Worm (Caenorhabditis elegans) whole organism, L4/young adult: ENCODE results near the gene clec-162.

Experiments used
- W03F9.2 ChIP-seq: fragments of 150-350 bp; optimal IDR thresholded peaks from 2 replicates; lab custom pipeline; 2014; ENCODE audit warnings: missing biosample characterization, missing genetic modification characterization
- dao-5 ChIP-seq: sonication (generic microtip); optimal IDR thresholded peaks from 2 replicates; lab custom pipeline; 2016; ENCODE audit warnings: missing genotype, missing genetic modification characterization, moderate library complexity, missing compliant biosample characterization
- him-1 ChIP-seq: sonication (generic microtip); optimal IDR thresholded peaks from 2 replicates; lab custom pipeline; 2016; ENCODE audit warnings: missing genotype, missing genetic modification reagents, missing genetic modification characterization, missing compliant biosample characterization

The clec-162 gene

DNA sequence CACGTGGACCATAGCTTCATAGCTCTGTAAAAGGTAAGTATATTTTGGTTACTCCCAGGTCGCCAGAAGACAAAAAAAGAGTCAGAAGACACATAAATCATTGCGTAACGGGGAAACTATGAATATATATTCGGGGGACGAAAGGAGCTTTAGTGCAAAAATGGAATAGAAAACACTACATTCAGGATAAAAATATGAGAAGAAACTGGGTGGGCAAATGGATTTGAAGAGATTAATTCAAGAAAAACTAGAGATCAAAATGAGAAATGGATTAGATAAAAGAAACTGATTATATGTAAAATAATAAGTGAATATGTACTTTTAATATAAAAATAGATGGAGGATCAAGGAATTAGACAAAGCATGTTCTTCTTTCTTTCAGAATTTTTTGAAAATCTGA, 2.4 kb upstream of the clec-162 start, which contains the start of gene C07A9.12:
Gene C07A9.12 (minus strand): TSS at position 101 of the 400 bp plus-strand sequence.
- TF ChIP-seq W03F9.2 (tag; lab: Kevin White, UChicago) = no peak
- no peak for TF ChIP-seq dao-5 (tag; lab: Kevin White, UChicago)
- TF ChIP-seq him-1 (tag; lab: Kevin White, UChicago) = no peak

DNA sequence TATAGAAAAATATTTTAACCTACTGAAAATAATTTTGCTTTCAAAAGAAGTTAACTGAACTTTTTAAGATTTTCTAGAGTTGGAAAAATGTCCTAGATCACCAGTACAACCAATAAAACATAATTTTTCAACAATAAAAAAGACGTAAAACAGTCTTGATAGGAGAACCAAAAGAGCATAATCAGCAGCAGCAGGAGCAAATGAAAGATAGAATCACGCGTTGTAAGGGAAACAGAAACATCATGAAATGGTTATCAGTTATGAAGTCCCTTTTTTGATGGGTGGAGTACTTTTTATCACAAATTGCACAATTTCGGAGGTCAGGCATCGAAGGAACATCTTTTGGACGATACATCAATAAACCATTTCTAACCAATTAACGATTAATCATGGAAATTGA, 3.0 kb downstream of the clec-162 start:
- TF ChIP-seq dao-5 (tag; lab: Kevin White, UChicago) (no peak), him-1 (tag; lab: Kevin White, UChicago) (no peak), W03F9.2 (tag; lab: Kevin White, UChicago) (no peak)

DNA sequence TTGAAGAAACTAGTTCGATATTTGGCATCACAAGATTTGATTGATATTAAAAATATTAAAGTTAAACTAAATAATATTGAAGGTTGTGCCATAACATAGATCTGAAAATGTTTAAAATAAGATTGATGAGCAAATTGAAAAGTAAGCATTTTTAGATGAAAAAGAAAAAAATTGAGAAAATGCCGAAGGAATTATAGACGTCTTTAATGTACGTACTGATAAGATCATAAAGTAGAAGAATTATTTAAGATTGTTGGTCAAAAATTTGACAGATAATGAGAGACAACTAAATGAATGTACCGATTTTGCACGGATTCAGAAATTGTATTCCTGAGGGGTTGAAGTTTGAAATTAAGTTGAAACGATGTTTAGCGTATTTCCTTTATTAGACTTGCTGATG, 4.8 kb downstream of the clec-162 start, which contains the start of gene ncx-7:
Gene ncx-7 (minus strand): TSS at position 101 of the 400 bp plus-strand sequence.
- TF ChIP-seq W03F9.2 (tag; lab: Kevin White, UChicago) (no peak), him-1 (tag; lab: Kevin White, UChicago) (no peak), dao-5 (tag; lab: Kevin White, UChicago) (no peak)

DNA sequence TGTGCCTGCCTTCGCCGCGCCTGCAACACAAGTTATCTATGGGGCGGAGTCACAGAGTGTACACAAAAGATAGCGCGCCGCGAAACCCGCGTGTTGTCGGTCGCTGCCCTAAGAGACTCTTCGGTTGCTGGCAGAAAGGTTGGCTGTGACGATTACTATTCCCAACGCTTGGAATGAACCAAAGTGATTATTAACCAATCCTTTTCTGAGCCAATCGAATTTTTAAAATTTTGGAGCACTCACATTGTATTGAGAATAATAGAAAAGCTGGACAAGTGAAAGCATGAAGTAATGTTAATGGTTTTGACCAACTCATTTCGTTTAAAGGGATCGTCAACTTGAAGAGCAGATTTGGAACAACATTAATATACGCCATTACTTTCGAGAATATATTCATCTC, 7.8 kb downstream of the clec-162 start:
- no peak for TF ChIP-seq him-1 (tag; lab: Kevin White, UChicago)
- peak; percentile 32 for TF ChIP-seq W03F9.2 (tag; lab: Kevin White, UChicago)
- peak; percentile 32 for TF ChIP-seq dao-5 (tag; lab: Kevin White, UChicago)

DNA sequence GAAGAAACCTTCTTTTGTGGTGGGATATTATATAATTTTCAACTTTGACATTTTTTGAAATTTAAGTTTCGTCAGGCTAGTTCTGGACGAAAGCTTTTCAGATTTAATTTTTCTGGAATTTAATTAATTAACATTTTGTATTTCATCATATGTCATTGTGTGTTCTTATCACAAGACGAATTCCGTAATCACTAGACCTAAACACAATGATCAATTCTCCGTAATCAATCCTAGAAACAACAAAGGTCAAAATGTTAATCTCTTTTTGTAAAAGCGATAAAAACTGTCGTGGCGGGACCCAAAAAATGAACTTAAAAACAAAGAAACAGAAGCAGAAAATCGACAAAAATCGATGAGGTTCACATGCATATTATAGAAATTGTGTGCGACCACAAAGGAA, 10.3 kb downstream of the clec-162 start:
- no peak for TF ChIP-seq W03F9.2 (tag; lab: Kevin White, UChicago)
- TF ChIP-seq him-1 (tag; lab: Kevin White, UChicago) = no peak
- no peak for TF ChIP-seq dao-5 (tag; lab: Kevin White, UChicago)

DNA sequence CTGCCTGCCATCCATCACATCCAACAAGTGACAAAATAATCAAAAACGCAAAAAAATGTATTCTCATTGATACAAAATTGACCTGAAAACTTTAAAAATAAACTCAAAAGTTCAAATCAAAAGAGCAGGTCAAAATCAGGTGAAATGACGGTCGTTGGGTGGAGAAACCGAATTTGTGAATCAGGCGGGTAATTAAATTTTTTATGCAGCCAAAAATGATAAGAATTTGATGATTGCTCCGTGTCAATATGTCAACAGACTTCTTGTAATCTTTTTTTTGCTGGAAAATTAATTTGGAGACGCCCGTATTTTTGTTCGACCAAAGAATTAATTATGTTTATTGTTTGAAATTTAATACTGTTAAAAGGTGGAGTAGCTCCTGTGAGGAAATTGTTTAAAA, 11.2 kb downstream of the clec-162 start, which contains the start of gene ncx-6:
Gene ncx-6 (minus strand): TSS at position 88 of the 400 bp plus-strand sequence.
- TF ChIP-seq W03F9.2 (tag; lab: Kevin White, UChicago) = no peak

DNA sequence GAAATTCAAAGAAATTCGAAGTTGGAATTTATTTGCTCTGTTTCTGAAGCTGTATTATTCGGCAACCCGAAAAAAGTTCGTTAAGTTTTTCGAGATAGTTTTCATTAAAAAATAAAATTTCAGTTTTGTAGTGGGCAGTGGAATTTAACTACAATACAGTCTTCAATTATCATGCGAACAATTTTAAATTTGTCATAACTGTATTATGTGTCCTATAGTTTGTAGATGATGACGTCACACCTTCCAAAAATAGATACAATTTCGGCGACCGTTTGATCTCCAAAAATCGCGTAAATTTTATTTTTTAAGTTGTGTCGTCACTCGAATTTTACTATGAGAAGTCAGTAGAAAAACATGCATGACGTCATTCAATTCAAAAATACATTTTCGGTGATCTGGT, 11.8 kb downstream of the clec-162 start:
- TF ChIP-seq W03F9.2 (tag; lab: Kevin White, UChicago) = no peak
- TF ChIP-seq him-1 (tag; lab: Kevin White, UChicago) = no peak
- no peak for TF ChIP-seq dao-5 (tag; lab: Kevin White, UChicago)

DNA sequence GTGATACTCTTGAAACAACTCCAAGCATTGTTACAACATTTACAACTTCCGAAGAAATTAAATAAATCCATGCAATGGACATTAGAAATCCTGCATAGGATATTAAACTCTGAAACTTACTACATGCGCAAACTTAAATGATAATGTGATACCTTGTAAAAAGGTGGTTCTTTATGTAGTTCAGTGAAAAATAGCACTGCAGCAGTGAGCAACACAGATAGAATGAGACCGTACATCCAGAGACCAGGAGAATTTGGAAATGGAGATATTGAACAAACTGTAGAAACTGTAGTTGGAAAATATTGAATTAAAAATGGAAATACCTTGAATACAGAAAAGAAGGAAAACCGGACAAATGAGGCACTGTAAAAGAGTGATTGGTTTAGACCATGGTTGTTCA, 13.9 kb downstream of the clec-162 start:
- TF ChIP-seq dao-5 (tag; lab: Kevin White, UChicago) = no peak

DNA sequence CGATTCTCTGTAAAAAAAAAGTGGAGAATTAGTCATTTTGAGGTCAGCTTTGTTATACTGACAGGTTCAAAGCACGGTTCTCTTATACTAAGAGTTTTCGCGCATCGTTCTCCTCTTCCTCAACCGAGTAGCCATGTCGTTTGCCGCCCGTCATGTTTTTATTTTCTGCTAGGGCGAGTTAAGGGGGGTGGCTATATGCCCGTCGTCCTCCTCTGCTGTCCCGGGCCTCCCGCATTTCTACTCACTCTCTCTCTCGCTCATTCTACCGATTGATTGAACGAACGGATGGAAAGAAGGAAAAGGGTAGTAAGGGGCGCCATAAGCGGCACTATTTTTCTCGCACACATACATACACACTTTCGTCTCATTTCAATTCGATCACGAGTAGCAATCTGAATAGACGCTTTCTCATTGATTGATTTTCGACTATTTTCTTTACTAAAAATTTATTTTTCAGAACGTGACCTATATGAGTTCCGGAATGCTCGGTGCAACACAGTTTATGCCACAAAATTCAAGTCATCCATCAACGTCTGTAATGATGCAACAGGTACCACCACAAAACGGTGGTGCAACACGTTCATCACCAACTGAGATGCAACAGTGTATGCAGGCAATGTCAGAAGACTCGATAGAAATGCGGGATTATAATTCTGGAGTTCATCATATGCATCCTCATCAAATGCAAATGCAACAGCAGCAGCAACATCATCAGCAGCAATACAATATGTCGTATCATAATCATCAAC, 19.7 kb downstream of the clec-162 start:
- TF ChIP-seq him-1 (tag; lab: Kevin White, UChicago) = no peak
- no peak for TF ChIP-seq dao-5 (tag; lab: Kevin White, UChicago)
- TF ChIP-seq W03F9.2 (tag; lab: Kevin White, UChicago) = no peak

DNA sequence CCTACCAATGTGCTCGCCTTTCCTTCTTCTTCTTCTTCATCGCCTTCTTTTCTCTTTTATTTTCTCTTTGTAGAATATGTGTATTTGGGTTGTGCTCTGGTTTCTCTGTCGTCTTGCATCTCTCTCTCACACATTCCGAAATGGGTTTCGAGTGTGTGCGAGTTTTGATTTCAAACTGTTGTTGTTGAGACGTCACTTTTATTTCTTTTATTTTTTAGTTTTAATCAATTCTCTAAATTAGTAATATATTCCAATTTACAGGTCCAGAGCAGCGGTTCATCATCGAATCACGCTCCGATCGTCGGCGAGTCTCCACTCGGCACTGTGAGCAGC, 20.4 kb downstream of the clec-162 start:
- TF ChIP-seq him-1 (tag; lab: Kevin White, UChicago) = no peak
- TF ChIP-seq W03F9.2 (tag; lab: Kevin White, UChicago) = no peak
- TF ChIP-seq dao-5 (tag; lab: Kevin White, UChicago) = no peak

DNA sequence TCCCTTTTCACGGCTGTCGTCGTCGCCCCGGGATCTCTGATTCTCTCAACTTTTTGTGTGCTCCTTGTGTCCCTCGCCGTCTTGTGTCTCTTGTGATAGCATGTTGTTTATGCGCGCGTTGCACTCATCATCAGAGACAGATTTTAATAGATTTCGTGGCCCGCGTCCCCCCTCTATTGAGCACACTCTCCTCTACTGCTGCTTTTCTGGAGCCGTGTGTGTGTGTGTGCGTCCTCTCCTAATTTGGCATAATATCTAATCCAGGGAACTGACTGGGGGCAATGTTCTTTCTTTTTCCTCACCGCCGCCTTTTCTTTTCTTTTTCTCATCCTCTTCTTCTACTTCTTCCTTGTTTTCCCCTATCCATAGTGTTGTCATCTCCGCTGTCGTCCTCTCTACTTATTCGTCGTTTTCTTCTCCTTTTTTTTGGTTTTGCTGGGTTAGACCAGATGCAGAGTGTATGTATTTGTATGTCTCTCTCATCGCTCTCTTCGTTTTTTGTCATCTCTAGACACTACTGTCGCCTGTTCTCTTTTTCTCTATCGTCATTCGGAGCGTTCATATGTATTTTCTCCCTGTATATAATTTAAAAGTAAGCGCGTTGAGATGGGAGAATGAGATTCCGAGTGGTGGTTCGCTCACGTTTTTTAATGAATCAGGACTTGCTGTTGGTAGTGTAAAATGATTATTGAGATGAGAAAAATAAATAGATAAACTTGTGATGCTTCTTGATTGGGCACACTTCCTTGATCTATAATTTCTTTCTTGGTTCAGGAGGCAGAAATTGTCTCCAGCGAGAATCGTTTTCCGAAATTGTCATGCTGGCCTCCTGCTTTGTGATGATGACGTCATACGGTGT, 21.0 kb downstream of the clec-162 start:
- no peak for TF ChIP-seq him-1 (tag; lab: Kevin White, UChicago)
- peak; percentile 45 for TF ChIP-seq dao-5 (tag; lab: Kevin White, UChicago)
- no peak for TF ChIP-seq W03F9.2 (tag; lab: Kevin White, UChicago)

DNA sequence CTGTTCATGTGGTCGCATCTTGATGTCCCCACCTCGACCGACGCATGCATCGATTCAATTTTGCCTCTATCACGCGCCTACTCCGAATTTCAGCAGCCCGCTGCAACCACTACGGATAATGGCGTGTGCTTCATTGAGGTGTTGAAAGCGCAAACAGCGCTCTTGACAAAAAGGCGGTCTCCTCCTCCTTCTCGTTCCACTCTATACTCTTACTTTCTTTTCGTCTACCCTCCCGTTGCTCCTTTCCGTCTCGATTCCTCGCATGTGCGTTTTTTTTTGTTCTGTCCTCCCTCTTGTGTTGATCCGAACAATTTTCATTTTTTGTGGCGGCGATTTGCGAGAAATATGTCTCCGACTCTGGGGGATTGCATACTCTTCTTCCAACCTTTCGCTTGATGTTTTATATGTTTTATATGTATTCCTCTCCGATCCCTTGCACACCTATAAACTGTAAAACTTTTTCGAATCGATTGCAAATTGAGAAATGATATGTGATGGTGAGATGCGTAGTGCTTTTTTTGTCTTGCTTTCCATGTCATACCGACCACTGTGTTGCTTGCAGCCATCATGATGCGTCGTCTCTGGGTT, 22.3 kb downstream of the clec-162 start:
- TF ChIP-seq him-1 (tag; lab: Kevin White, UChicago) (no peak), W03F9.2 (tag; lab: Kevin White, UChicago) (no peak), dao-5 (tag; lab: Kevin White, UChicago) (no peak)

DNA sequence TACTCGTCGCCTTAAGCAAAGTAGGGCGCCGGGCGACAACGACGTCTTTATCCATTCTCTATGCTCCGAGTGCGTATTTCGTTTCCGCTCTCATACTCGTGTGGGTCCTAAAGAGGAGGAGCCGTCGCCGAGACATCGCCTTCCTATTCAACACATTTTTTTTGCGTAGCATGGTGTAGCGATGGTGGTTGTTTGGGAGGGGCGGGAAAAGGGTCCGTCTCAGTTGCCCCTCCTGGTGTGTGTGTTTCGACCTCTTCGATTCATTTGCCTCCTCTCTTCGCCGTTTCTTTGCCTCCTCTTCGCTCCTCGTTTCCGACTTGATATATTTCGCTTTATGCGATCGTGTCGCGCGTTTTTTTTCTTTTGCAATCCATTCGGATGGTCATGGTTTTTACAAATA, 23.2 kb downstream of the clec-162 start:
- TF ChIP-seq dao-5 (tag; lab: Kevin White, UChicago) = no peak
- no peak for TF ChIP-seq W03F9.2 (tag; lab: Kevin White, UChicago)
- no peak for TF ChIP-seq him-1 (tag; lab: Kevin White, UChicago)
